Fruit fly (Drosophila melanogaster) whole organism, wandering third instar larva: ENCODE measurements around the gene RpLP1.

Experiments used
- Abd-B ChIP-seq: fragments of >200 bp; optimal IDR thresholded peaks from 2 replicates; lab custom pipeline; 2017; ENCODE audit warnings: missing biosample characterization, missing genetic modification characterization
- CG32264 ChIP-seq: fragments of 200-800 bp; sonication (Bioruptor generic); optimal IDR thresholded peaks from 2 replicates; lab custom pipeline; 2016; ENCODE audit warnings: missing biosample characterization, missing genetic modification characterization
- CG9705 ChIP-seq: fragments of 200-800 bp; sonication (Bioruptor generic); optimal IDR thresholded peaks from 2 replicates; lab custom pipeline; 2018; ENCODE audit warnings: missing biosample characterization, mild to moderate bottlenecking, missing genetic modification characterization
- CrebA ChIP-seq: fragments of 200-800 bp; sonication (Bioruptor generic); optimal IDR thresholded peaks from 2 replicates; lab custom pipeline; 2016; ENCODE audit warnings: missing biosample characterization, mild to moderate bottlenecking, missing genetic modification characterization, borderline replicate concordance
- Dfd ChIP-seq: fragments of >200 bp; optimal IDR thresholded peaks from 2 replicates; lab custom pipeline; 2017; ENCODE audit warnings: missing biosample characterization, missing genetic modification characterization
- Dif ChIP-seq: fragments of 200-275, 200-300 bp; sonication (Bioruptor generic); optimal IDR thresholded peaks from 2 replicates; lab custom pipeline; 2018; ENCODE audit warnings: missing biosample characterization, missing genetic modification characterization; ENCODE audit not compliant: partially characterized antibody
- GATAd ChIP-seq: sonication (Bioruptor generic); optimal IDR thresholded peaks from 2 replicates; lab custom pipeline; 2016; ENCODE audit warnings: missing biosample characterization, missing genetic modification characterization
- HLH106 ChIP-seq: fragments of 200-800 bp; optimal IDR thresholded peaks from 3 replicates; lab custom pipeline; 2019; ENCODE audit warnings: missing biosample characterization, mild to moderate bottlenecking, missing genetic modification characterization, moderate library complexity
- Hnf4 ChIP-seq: fragments of 200-800 bp; sonication (Bioruptor generic); optimal IDR thresholded peaks from 2 replicates; lab custom pipeline; 2016; ENCODE audit warnings: missing biosample characterization, mild to moderate bottlenecking, missing genetic modification characterization
- Hr78 ChIP-seq: fragments of >200 bp; optimal IDR thresholded peaks from 2 replicates; lab custom pipeline; 2017; ENCODE audit warnings: missing biosample characterization, missing genetic modification characterization
- Hr83 ChIP-seq: fragments of 200-300 bp; sonication (Bioruptor generic); optimal IDR thresholded peaks from 2 replicates; lab custom pipeline; 2016; ENCODE audit warnings: missing biosample characterization, mild to moderate bottlenecking, missing genetic modification characterization, moderate library complexity; ENCODE audit not compliant: poor library complexity, severe bottlenecking
- Jra ChIP-seq: sonication (Bioruptor generic); optimal IDR thresholded peaks from 2 replicates; lab custom pipeline; 2016; ENCODE audit warnings: missing biosample characterization, missing genetic modification characterization
- Mio ChIP-seq: sonication (Bioruptor generic); optimal IDR thresholded peaks from 2 replicates; lab custom pipeline; 2016; ENCODE audit warnings: missing biosample characterization, missing genetic modification characterization
- Myc ChIP-seq: fragments of >200 bp; optimal IDR thresholded peaks from 2 replicates; lab custom pipeline; 2017
- N ChIP-seq: fragments of >200 bp; optimal IDR thresholded peaks from 2 replicates; lab custom pipeline; 2018; ENCODE audit warnings: missing biosample characterization, missing external identifiers, missing genetic modification characterization
- OdsH ChIP-seq: fragments of 200-800 bp; sonication (Bioruptor generic); optimal IDR thresholded peaks from 2 replicates; lab custom pipeline; 2016; ENCODE audit warnings: missing biosample characterization, mild to moderate bottlenecking, missing genetic modification characterization
- Rel ChIP-seq, 2 experiments: fragments of 200-800 bp; sonication (Bioruptor generic) in 1 of 2; optimal IDR thresholded peaks; 2 replicates in 1 of 2; 3 replicates in 1 of 2; lab custom pipeline; 2016 to 2019; ENCODE audit warnings: mild to moderate bottlenecking in 2 of 2, missing biosample characterization in 2 of 2, missing genetic modification characterization in 2 of 2, moderate library complexity in 1 of 2
- Sp1 ChIP-seq: fragments of 200-800 bp; sonication (Bioruptor generic); optimal IDR thresholded peaks from 3 replicates; lab custom pipeline; 2019; ENCODE audit warnings: missing biosample characterization, mild to moderate bottlenecking, missing genetic modification characterization, moderate library complexity
- Vsx2 ChIP-seq: fragments of 200-300, 225-300 bp; sonication (Bioruptor generic); optimal IDR thresholded peaks from 2 replicates; lab custom pipeline; 2018; ENCODE audit warnings: missing biosample characterization, missing genetic modification characterization; ENCODE audit not compliant: partially characterized antibody
- br ChIP-seq: fragments of 200-800 bp; sonication (Bioruptor generic); optimal IDR thresholded peaks from 2 replicates; lab custom pipeline; 2016; ENCODE audit warnings: missing biosample characterization, missing genetic modification characterization
- brk ChIP-seq: fragments of 200-800 bp; sonication (Bioruptor generic); optimal IDR thresholded peaks from 2 replicates; lab custom pipeline; 2016; ENCODE audit warnings: missing biosample characterization, mild to moderate bottlenecking, missing genetic modification characterization
- dl ChIP-seq, 2 experiments: fragments of 175-275, 200-275 bp in 1 of 2; fragments of 200-275 bp in 1 of 2; sonication (Bioruptor generic); optimal IDR thresholded peaks; lab custom pipeline; 2018; ENCODE audit warnings: mild to moderate bottlenecking in 2 of 2, missing biosample characterization in 2 of 2, missing genetic modification characterization in 2 of 2, moderate library complexity in 2 of 2; ENCODE audit not compliant: partially characterized antibody in 2 of 2, insufficient read depth in 1 of 2
- dmrt93B ChIP-seq: fragments of 200-800 bp; sonication (Bioruptor generic); optimal IDR thresholded peaks from 2 replicates; lab custom pipeline; 2018; ENCODE audit warnings: missing biosample characterization, mild to moderate bottlenecking, missing genetic modification characterization
- dsf ChIP-seq: sonication (Bioruptor generic); optimal IDR thresholded peaks from 2 replicates; lab custom pipeline; 2016; ENCODE audit warnings: missing biosample characterization, missing genetic modification characterization, borderline replicate concordance
- ey ChIP-seq: fragments of 200-800 bp; sonication (Bioruptor generic); optimal IDR thresholded peaks from 2 replicates; lab custom pipeline; 2016; ENCODE audit warnings: missing biosample characterization, missing genetic modification characterization
- foxo ChIP-seq, 2 experiments: fragments of 200-800 bp; sonication (Bioruptor generic); optimal IDR thresholded peaks; 2 replicates in 1 of 2; 3 replicates in 1 of 2; lab custom pipeline; 2016 to 2017; ENCODE audit warnings: missing biosample characterization in 2 of 2, missing genetic modification characterization in 2 of 2
- fru ChIP-seq: fragments of 200-800 bp; sonication (Bioruptor generic); optimal IDR thresholded peaks from 3 replicates; lab custom pipeline; 2016; ENCODE audit warnings: missing biosample characterization, mild to moderate bottlenecking, missing genetic modification characterization
- h ChIP-seq: fragments of 200-800 bp; sonication (Bioruptor generic); optimal IDR thresholded peaks from 3 replicates; lab custom pipeline; 2016; ENCODE audit warnings: missing biosample characterization, mild to moderate bottlenecking, missing genetic modification characterization
- jim ChIP-seq: fragments of 175-275, 200-325 bp; sonication (Bioruptor generic); optimal IDR thresholded peaks from 2 replicates; lab custom pipeline; 2016; ENCODE audit warnings: missing biosample characterization, mild to moderate bottlenecking, missing genetic modification characterization
- lola ChIP-seq: fragments of >200 bp; optimal IDR thresholded peaks from 2 replicates; lab custom pipeline; 2017; ENCODE audit warnings: missing biosample characterization, missing genetic modification characterization
- pan ChIP-seq: fragments of >200 bp; optimal IDR thresholded peaks from 2 replicates; lab custom pipeline; 2017
- psq ChIP-seq: fragments of 200-800 bp; sonication (Bioruptor generic); optimal IDR thresholded peaks from 3 replicates; lab custom pipeline; 2017; ENCODE audit warnings: missing biosample characterization, mild to moderate bottlenecking, missing genetic modification characterization, moderate library complexity
- rgr ChIP-seq: fragments of 200-800 bp; sonication (Bioruptor generic); optimal IDR thresholded peaks from 3 replicates; lab custom pipeline; 2016; ENCODE audit warnings: missing biosample characterization, mild to moderate bottlenecking, missing genetic modification characterization
- sage ChIP-seq: fragments of 200-800 bp; sonication (Bioruptor generic); optimal IDR thresholded peaks from 2 replicates; lab custom pipeline; 2016; ENCODE audit warnings: missing biosample characterization, mild to moderate bottlenecking, missing genetic modification characterization
- sv ChIP-seq: fragments of 200-800 bp; sonication (Bioruptor generic); optimal IDR thresholded peaks from 3 replicates; lab custom pipeline; 2016; ENCODE audit warnings: missing biosample characterization, missing genetic modification characterization
- tai ChIP-seq: sonication (Bioruptor generic); optimal IDR thresholded peaks from 2 replicates; lab custom pipeline; 2016; ENCODE audit warnings: missing biosample characterization, missing genetic modification characterization
- usp ChIP-seq: fragments of >200 bp; optimal IDR thresholded peaks from 2 replicates; lab custom pipeline; 2017; ENCODE audit warnings: missing biosample characterization, missing genetic modification characterization
- woc ChIP-seq: sonication (Bioruptor generic); optimal IDR thresholded peaks from 2 replicates; lab custom pipeline; 2016; ENCODE audit warnings: missing biosample characterization, mild to moderate bottlenecking, missing genetic modification characterization

The RpLP1 gene

DNA sequence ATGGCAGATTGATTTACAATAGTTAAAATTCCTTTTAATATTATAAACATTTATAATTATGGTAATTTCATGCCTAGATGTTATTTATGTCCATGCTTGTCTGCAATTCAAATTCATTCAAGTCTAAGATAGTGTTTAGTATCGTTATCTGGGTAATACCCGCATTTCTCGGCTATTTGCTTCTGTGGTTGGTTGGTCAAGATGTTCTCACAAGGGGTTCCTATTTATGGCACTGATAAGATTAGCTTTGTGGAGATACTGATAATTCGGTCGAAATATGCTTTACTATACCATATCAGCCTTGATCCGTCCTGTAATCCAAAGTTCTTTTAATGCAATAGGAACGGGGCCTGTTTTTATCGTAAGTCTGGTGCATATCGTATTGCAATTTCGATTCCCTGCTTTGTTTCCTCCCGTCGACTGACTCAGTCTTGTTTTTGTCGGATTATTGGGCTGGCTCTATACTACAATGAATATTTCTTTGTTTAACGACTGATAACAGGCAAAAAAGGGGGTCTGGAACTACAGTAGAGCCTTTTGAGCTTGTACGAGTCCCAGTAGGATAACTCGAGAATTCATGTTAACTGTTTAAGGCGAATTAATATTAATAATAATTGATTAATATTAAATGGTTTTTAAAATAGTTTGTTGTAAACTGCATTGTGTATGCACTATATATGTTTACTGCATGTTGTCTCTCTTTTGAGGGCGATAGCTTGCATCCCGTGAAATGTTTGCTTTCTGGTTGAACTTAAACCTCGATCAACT, 32.1 kb downstream of the RpLP1 start:
- TF ChIP-seq Dfd: no peak
- no peak for TF ChIP-seq CG32264 (GFP tag; lab: Kevin White, UChicago)
- peak; percentile 38 for TF ChIP-seq HLH106 (tag; lab: Kevin White, UChicago)
- TF ChIP-seq Sp1: peak; percentile 33
- TF ChIP-seq Myc: no peak
- no peak for TF ChIP-seq Vsx2
- TF ChIP-seq dsf (GFP tag; lab: Kevin White, UChicago): no peak
- no peak for TF ChIP-seq jim (GFP tag; lab: Kevin White, UChicago)
- no peak for TF ChIP-seq woc (GFP tag; lab: Kevin White, UChicago)
- no peak for TF ChIP-seq dmrt93B (GFP tag; lab: Kevin White, UChicago)
- TF ChIP-seq Rel (GFP tag; optimal IDR thresholded peaks at IDR 0.05; lab: Kevin White, UChicago): no peak
- TF ChIP-seq Rel (tag; optimal IDR thresholded peaks at IDR 0.05; lab: Kevin White, UChicago): peak; percentile 75
- TF ChIP-seq pan: no peak
- no peak for TF ChIP-seq Hnf4 (GFP tag; lab: Kevin White, UChicago)
- no peak for TF ChIP-seq Abd-B (GFP tag; lab: Kevin White, UChicago)
- TF ChIP-seq GATAd: no peak
- no peak for TF ChIP-seq sage (GFP tag; lab: Kevin White, UChicago)
- no peak for TF ChIP-seq br (GFP tag; lab: Kevin White, UChicago)
- TF ChIP-seq OdsH: peak; percentile 31
- TF ChIP-seq fru (GFP tag; lab: Kevin White, UChicago): peak; percentile 32
- peak in 1 of 2 experiments; percentile 40 for TF ChIP-seq foxo (GFP tag; optimal IDR thresholded peaks at IDR 0.05; lab: Kevin White, UChicago)
- TF ChIP-seq Hr83 (GFP tag; lab: Kevin White, UChicago): no peak
- TF ChIP-seq brk (GFP tag; lab: Kevin White, UChicago): no peak
- no peak for TF ChIP-seq lola (GFP tag; lab: Kevin White, UChicago)
- TF ChIP-seq CrebA (GFP tag; lab: Kevin White, UChicago): no peak
- no peak for TF ChIP-seq sv (GFP tag; lab: Kevin White, UChicago)
- TF ChIP-seq usp (GFP tag; lab: Kevin White, UChicago): no peak
- TF ChIP-seq h (GFP tag; lab: Kevin White, UChicago): peak; percentile 0
- no peak for TF ChIP-seq Jra
- TF ChIP-seq N (GFP tag; lab: Kevin White, UChicago): no peak
- TF ChIP-seq Mio (GFP tag; lab: Kevin White, UChicago): no peak
- TF ChIP-seq Hr78 (GFP tag; lab: Kevin White, UChicago): no peak
- TF ChIP-seq CG9705 (GFP tag; lab: Kevin White, UChicago): no peak
- no peak for TF ChIP-seq Dif (GFP tag; lab: Kevin White, UChicago)
- peak in 1 of 2 experiments; percentile 1 for TF ChIP-seq dl (GFP tag; optimal IDR thresholded peaks at IDR 0.05; lab: Kevin White, UChicago; ENCODE audit: insufficient read depth in 1 of 2, partially characterized antibody in 2 of 2)
- TF ChIP-seq psq (GFP tag; lab: Kevin White, UChicago): peak; percentile 14
- no peak for TF ChIP-seq tai
- TF ChIP-seq rgr (GFP tag; lab: Kevin White, UChicago): peak; percentile 41
- no peak for TF ChIP-seq ey (GFP tag; lab: Kevin White, UChicago)

DNA sequence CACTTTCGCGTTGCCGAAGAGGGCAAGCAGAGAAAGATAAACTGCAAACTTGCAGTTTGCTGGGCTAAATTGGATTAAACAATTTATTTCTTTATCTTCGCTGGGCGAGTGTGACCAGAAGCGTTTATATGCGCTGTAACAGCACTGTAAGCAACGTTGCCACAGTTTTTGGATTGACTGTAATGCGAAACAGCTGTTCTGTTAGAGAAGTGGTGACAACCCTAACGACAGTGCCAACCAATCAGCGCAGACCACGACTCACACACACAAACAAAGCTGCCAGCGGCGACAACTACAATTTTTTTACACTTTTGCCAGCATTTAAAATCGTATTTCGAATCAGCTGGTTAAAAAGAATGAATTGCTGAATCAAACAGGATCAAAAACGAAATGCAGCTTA, 33.1 kb downstream of the RpLP1 start, which contains the start of the genes crq and shv:
Gene crq, minus strand, starts transcription at position 153 of the 400 bp plus-strand sequence.
Gene shv, plus strand, starts transcription at position 237 of the 400 bp plus-strand sequence.
- TF ChIP-seq N (GFP tag; lab: Kevin White, UChicago): peak; percentile 3
- peak; percentile 30 for TF ChIP-seq Sp1
- no peak for TF ChIP-seq Rel (GFP tag; optimal IDR thresholded peaks at IDR 0.05; lab: Kevin White, UChicago)
- TF ChIP-seq Rel (tag; optimal IDR thresholded peaks at IDR 0.05; lab: Kevin White, UChicago): peak; percentile 72
- no peak for TF ChIP-seq Hr78 (GFP tag; lab: Kevin White, UChicago)
- no peak for TF ChIP-seq Hr83 (GFP tag; lab: Kevin White, UChicago)
